Fruit fly (Drosophila melanogaster): ENCODE results near the gene pcx.

The pcx gene

DNA sequence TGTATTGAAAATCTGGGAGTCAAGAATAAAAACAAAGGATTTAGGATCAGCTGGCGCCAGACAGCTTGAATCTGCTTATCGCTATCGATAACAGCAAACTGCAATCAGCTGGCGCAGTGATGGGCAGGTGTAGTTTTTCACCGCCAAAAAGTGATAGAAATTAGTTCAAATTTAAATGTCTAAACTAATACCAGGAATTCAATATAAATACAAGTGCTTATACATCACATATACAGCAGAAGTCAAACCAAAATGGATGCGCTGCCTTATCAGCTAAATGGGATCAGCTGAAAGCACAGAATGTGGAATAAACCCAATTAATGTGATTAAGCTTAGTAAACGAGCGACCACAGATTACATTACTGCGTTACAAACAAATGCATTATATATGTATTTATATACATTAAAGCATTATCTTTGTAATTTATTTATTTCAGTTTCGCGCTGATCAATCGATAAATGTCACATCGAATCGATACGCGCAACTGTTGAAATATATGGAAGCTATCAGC is 44.3 kb upstream of the pcx start, which contains the start of gene pn (continued):
- TF ChIP-seq chm (GFP tag; IDR thresholded peaks at IDR 0.05) (no peak), CG7786 (GFP tag; optimal IDR thresholded peaks at IDR 0.05) (no peak), CG11560 (tag; IDR thresholded peaks at IDR 0.05) (no peak), CG6765 (GFP tag; optimal IDR thresholded peaks at IDR 0.05) (no peak), CG7745 (tag; optimal IDR thresholded peaks at IDR 0.05) (no peak), CG6791 (GFP tag; IDR thresholded peaks at IDR 0.05; ENCODE audit: partially characterized antibody) (no peak), CG9727 (GFP tag; optimal IDR thresholded peaks at IDR 0.05) (no peak), Stat92E (GFP tag; optimal IDR thresholded peaks at IDR 0.05) (no peak), Hmx (GFP tag; optimal IDR thresholded peaks at IDR 0.05) (no peak), sc (optimal IDR thresholded peaks at IDR 0.05) (no peak), sc (GFP tag; optimal IDR thresholded peaks at IDR 0.05) (no peak), CG10321 (GFP tag; IDR thresholded peaks at IDR 0.05) (no peak), CG14860 (GFP tag; IDR thresholded peaks at IDR 0.05; ENCODE audit: partially characterized antibody) (0 out of 3 replicates have a peak, but pooled peaks have one; percentile 44), Sox100B (GFP tag; optimal IDR thresholded peaks at IDR 0.05) (no peak), cas (GFP tag; IDR thresholded peaks at IDR 0.05) (no peak), CG2129 (GFP tag; IDR thresholded peaks at IDR 0.05; ENCODE audit: partially characterized antibody) (no peak), CG10366 (GFP tag; IDR thresholded peaks at IDR 0.05) (no peak), CG7357 (GFP tag; IDR thresholded peaks at IDR 0.05) (no peak), Dll (GFP tag; IDR thresholded peaks at IDR 0.05; ENCODE audit: partially characterized antibody) (peak; percentile 55; the same call in 2 of the 4 replicates), CG9437 (GFP tag; optimal IDR thresholded peaks at IDR 0.05) (no peak), jing (GFP tag; optimal IDR thresholded peaks at IDR 0.05) (no peak), HmgD (GFP tag; optimal IDR thresholded peaks at IDR 0.05) (no peak), D19A (tag; optimal IDR thresholded peaks at IDR 0.05) (no peak), usp (GFP tag; optimal IDR thresholded peaks at IDR 0.05) (no peak), Hr39 (optimal IDR thresholded peaks at IDR 0.05) (no peak), bowl (GFP tag; IDR thresholded peaks at IDR 0.05) (no peak), YL-1 (GFP tag; optimal IDR thresholded peaks at IDR 0.05) (no peak), NfI (GFP tag; optimal IDR thresholded peaks at IDR 0.05) (no peak), MTF-1 (GFP tag; optimal IDR thresholded peaks at IDR 0.05; ENCODE audit: borderline replicate concordance) (no peak), sob (GFP tag; IDR thresholded peaks at IDR 0.05) (no peak), Taf1 (GFP tag; IDR thresholded peaks at IDR 0.05) (no peak), CG14441 (GFP tag; IDR thresholded peaks at IDR 0.05) (no peak), eve (GFP tag; optimal IDR thresholded peaks at IDR 0.05) (no peak), Dp (GFP tag; optimal IDR thresholded peaks at IDR 0.05) (peak; percentile 71), ATbp (GFP tag; optimal IDR thresholded peaks at IDR 0.05) (no peak), CG18599 (GFP tag; optimal IDR thresholded peaks at IDR 0.05) (no peak), Fer1 (GFP tag; optimal IDR thresholded peaks at IDR 0.05) (no peak), ssp (GFP tag; IDR thresholded peaks at IDR 0.05) (no peak), CG14710 (tag; optimal IDR thresholded peaks at IDR 0.05) (peak; percentile 19), gsb (GFP tag; IDR thresholded peaks at IDR 0.05) (no peak), CG2889 (GFP tag; IDR thresholded peaks at IDR 0.05) (no peak), E2f2 (GFP tag; IDR thresholded peaks at IDR 0.05) (peak; percentile 80), Rx (GFP tag; IDR thresholded peaks at IDR 0.05) (no peak), Rfx (GFP tag; IDR thresholded peaks at IDR 0.05) (no peak), CoRest (tag; optimal IDR thresholded peaks at IDR 0.05) (no peak), CG32532 (GFP tag; IDR thresholded peaks at IDR 0.05) (no peak), bbx (GFP tag; IDR thresholded peaks at IDR 0.05; ENCODE audit: partially characterized antibody) (peak; percentile 38; the same call in 1 of the 2 replicates), CG11085 (GFP tag; IDR thresholded peaks at IDR 0.05) (no peak), ash1 (GFP tag; optimal IDR thresholded peaks at IDR 0.05) (no peak), pfk (GFP tag; optimal IDR thresholded peaks at IDR 0.05) (no peak), trem (tag; optimal IDR thresholded peaks at IDR 0.05) (peak; percentile 0), CG4360 (GFP tag; IDR thresholded peaks at IDR 0.05) (no peak)
